Worm (Caenorhabditis elegans) whole organism, L1 larva: ENCODE results near the gene R05G6.1.

Experiments used
- C04F5.9 ChIP-seq: sonication (generic microtip); optimal IDR thresholded peaks from 2 replicates; lab custom pipeline; 2016; ENCODE audit warnings: missing genetic modification characterization, missing compliant biosample characterization
- C16A3.4 ChIP-seq: fragments of 150-350 bp; optimal IDR thresholded peaks from 2 replicates; lab custom pipeline; 2014; ENCODE audit warnings: missing biosample characterization, missing genetic modification characterization
- F16B12.6 ChIP-seq: fragments of 150-350 bp; optimal IDR thresholded peaks from 2 replicates; lab custom pipeline; 2014; ENCODE audit warnings: missing biosample characterization, missing genetic modification characterization
- Y116A8C.19 ChIP-seq: sonication (generic microtip); optimal IDR thresholded peaks from 2 replicates; lab custom pipeline; 2016; ENCODE audit warnings: missing compliant biosample characterization, missing genetic modification characterization, borderline replicate concordance
- aly-2 ChIP-seq: fragments of 150-350 bp; optimal IDR thresholded peaks from 2 replicates; lab custom pipeline; 2014; ENCODE audit warnings: missing biosample characterization, missing genetic modification characterization
- ama-1 ChIP-seq: fragments of 150-350 bp; optimal IDR thresholded peaks from 2 replicates; lab custom pipeline; 2014
- blmp-1 ChIP-seq: fragments of 150-350 bp; optimal IDR thresholded peaks from 2 replicates; lab custom pipeline; 2014; ENCODE audit warnings: missing biosample characterization, missing genetic modification characterization
- ceh-63 ChIP-seq: fragments of 200-800 bp; sonication (Bioruptor generic); optimal IDR thresholded peaks from 2 replicates; lab custom pipeline; 2018; ENCODE audit warnings: mild to moderate bottlenecking, missing genetic modification characterization, missing compliant biosample characterization
- ceh-90 ChIP-seq: sonication (generic microtip); optimal IDR thresholded peaks from 2 replicates; lab custom pipeline; 2016; ENCODE audit warnings: missing genetic modification characterization, missing compliant biosample characterization
- ces-1 ChIP-seq: fragments of 150-350 bp; optimal IDR thresholded peaks from 2 replicates; lab custom pipeline; 2014; ENCODE audit warnings: missing biosample characterization, missing genetic modification reagents, missing genetic modification characterization
- efl-1 ChIP-seq, 4 experiments: fragments of 150-350 bp; optimal IDR thresholded peaks in 3 of 4; peaks in 1 of 4; 1 replicate in 1 of 4; 2 replicates in 3 of 4; lab custom pipeline; 2014; ENCODE audit warnings: missing biosample characterization in 2 of 4, missing genetic modification characterization in 2 of 4, missing genetic modification reagents in 2 of 4
- efl-3 ChIP-seq: fragments of 200-800 bp; sonication (Bioruptor generic); optimal IDR thresholded peaks from 2 replicates; lab custom pipeline; 2018; ENCODE audit warnings: mild to moderate bottlenecking, missing genetic modification characterization, missing compliant biosample characterization
- egl-13 ChIP-seq: sonication (generic microtip); optimal IDR thresholded peaks from 2 replicates; lab custom pipeline; 2016; ENCODE audit warnings: missing genotype, missing genetic modification reagents, missing genetic modification characterization, missing compliant biosample characterization
- elt-2 ChIP-seq: sonication (generic microtip); optimal IDR thresholded peaks from 2 replicates; lab custom pipeline; 2016; ENCODE audit warnings: missing genetic modification characterization, mild to moderate bottlenecking, inconsistent platforms, missing compliant biosample characterization, missing genetic modification reagents
- elt-3 ChIP-seq, 6 experiments: fragments of 150-350 bp in 1 of 6; sonication (generic microtip); optimal IDR thresholded peaks; 2 replicates each; lab custom pipeline; 2017 to 2018; ENCODE audit warnings: missing biosample characterization in 6 of 6, missing genetic modification characterization in 6 of 6, inconsistent platforms in 1 of 6
- ets-5 ChIP-seq: fragments of 200-800 bp; sonication (Bioruptor generic); IDR thresholded peaks from 2 replicates; pipeline ENCODE4 v1.3.6; 2022; ENCODE audit warnings: missing genetic modification characterization, missing compliant biosample characterization
- fkh-8 ChIP-seq: sonication (generic microtip); optimal IDR thresholded peaks from 2 replicates; lab custom pipeline; 2016; ENCODE audit warnings: mild to moderate bottlenecking, missing genetic modification characterization, missing compliant biosample characterization
- fos-1 ChIP-seq: fragments of 150-350 bp; optimal IDR thresholded peaks from 2 replicates; lab custom pipeline; 2014; ENCODE audit warnings: missing biosample characterization, missing genetic modification characterization
- grh-1 ChIP-seq: fragments of 200-800 bp; sonication (Bioruptor generic); IDR thresholded peaks from 2 replicates; pipeline ENCODE4 v1.3.6; 2022; ENCODE audit warnings: missing genetic modification reagents, missing genetic modification characterization, missing compliant biosample characterization
- hlh-4 ChIP-seq: sonication (generic microtip); optimal IDR thresholded peaks from 2 replicates; lab custom pipeline; 2016; ENCODE audit warnings: mild to moderate bottlenecking, missing genetic modification characterization, missing compliant biosample characterization
- hpl-2 ChIP-seq: fragments of 150-350 bp; optimal IDR thresholded peaks from 2 replicates; lab custom pipeline; 2014; ENCODE audit warnings: missing biosample characterization, missing genetic modification reagents, missing genetic modification characterization
- irx-1 ChIP-seq: sonication (generic microtip); optimal IDR thresholded peaks from 2 replicates; lab custom pipeline; 2016; ENCODE audit warnings: missing genetic modification characterization, missing compliant biosample characterization
- lin-13 ChIP-seq: fragments of 150-350 bp; optimal IDR thresholded peaks from 2 replicates; lab custom pipeline; 2014; ENCODE audit warnings: missing biosample characterization, missing genetic modification reagents, missing genetic modification characterization
- lin-14 ChIP-seq: fragments of 200-800 bp; sonication (Bioruptor generic); optimal IDR thresholded peaks from 2 replicates; lab custom pipeline; 2018; ENCODE audit warnings: mild to moderate bottlenecking, missing genetic modification characterization, moderate library complexity, missing compliant biosample characterization
- lin-35 ChIP-seq, 2 experiments: fragments of 150-350 bp; optimal IDR thresholded peaks; 2 replicates each; lab custom pipeline; 2014; ENCODE audit warnings: missing biosample characterization in 2 of 2, missing genetic modification characterization in 2 of 2, missing genetic modification reagents in 2 of 2
- lin-39 ChIP-seq: fragments of 150-350 bp; optimal IDR thresholded peaks from 2 replicates; lab custom pipeline; 2014; ENCODE audit warnings: missing biosample characterization, missing genetic modification reagents, missing genetic modification characterization
- lir-3 ChIP-seq: sonication (generic microtip); optimal IDR thresholded peaks from 2 replicates; lab custom pipeline; 2016; ENCODE audit warnings: mild to moderate bottlenecking, missing genetic modification characterization, moderate library complexity, missing compliant biosample characterization; ENCODE audit not compliant: poor library complexity
- lsy-2 ChIP-seq, 2 experiments: fragments of 150-350 bp; optimal IDR thresholded peaks; 2 replicates each; lab custom pipeline; 2014; ENCODE audit warnings: missing biosample characterization in 2 of 2, missing genetic modification characterization in 2 of 2
- mdl-1 ChIP-seq, 2 experiments: fragments of 150-350 bp; optimal IDR thresholded peaks; 2 replicates each; lab custom pipeline; 2014 to 2017; ENCODE audit warnings: missing biosample characterization in 2 of 2, missing genetic modification characterization in 2 of 2, inconsistent platforms in 1 of 2
- mep-1 ChIP-seq: fragments of 150-350 bp; optimal IDR thresholded peaks from 2 replicates; lab custom pipeline; 2014; ENCODE audit warnings: missing biosample characterization, missing genetic modification characterization
- nhr-19 ChIP-seq: fragments of 200-800 bp; sonication (Bioruptor generic); conservative IDR thresholded peaks from 2 replicates; pipeline ENCODE4 v1.3.6; 2022; ENCODE audit warnings: missing genetic modification characterization, missing compliant biosample characterization
- nhr-20 ChIP-seq: sonication (generic microtip); optimal IDR thresholded peaks from 2 replicates; lab custom pipeline; 2016; ENCODE audit warnings: mild to moderate bottlenecking, missing genetic modification characterization, missing compliant biosample characterization
- nhr-237 ChIP-seq: fragments of 150-350 bp; optimal IDR thresholded peaks from 2 replicates; lab custom pipeline; 2014; ENCODE audit warnings: missing biosample characterization, missing genetic modification characterization
- nhr-28 ChIP-seq: fragments of 150-350 bp; optimal IDR thresholded peaks from 2 replicates; lab custom pipeline; 2014; ENCODE audit warnings: missing biosample characterization, missing genetic modification characterization
- nhr-47 ChIP-seq: sonication (generic microtip); optimal IDR thresholded peaks from 2 replicates; lab custom pipeline; 2016; ENCODE audit warnings: mild to moderate bottlenecking, missing genetic modification characterization, moderate library complexity, missing compliant biosample characterization
- nhr-71 ChIP-seq: sonication (generic microtip); optimal IDR thresholded peaks from 2 replicates; lab custom pipeline; 2016; ENCODE audit warnings: mild to moderate bottlenecking, missing genetic modification characterization, moderate library complexity, missing compliant biosample characterization
- nhr-77 ChIP-seq: fragments of 150-350 bp; optimal IDR thresholded peaks from 2 replicates; lab custom pipeline; 2014; ENCODE audit warnings: missing biosample characterization, missing genetic modification characterization
- nhr-84 ChIP-seq: sonication (generic microtip); optimal IDR thresholded peaks from 2 replicates; lab custom pipeline; 2017; ENCODE audit warnings: missing biosample characterization, missing genetic modification characterization
- nhr-85 ChIP-seq: sonication (generic microtip); peaks from one replicate; lab custom pipeline; 2016; ENCODE audit warnings: missing genetic modification characterization, inconsistent platforms, missing compliant biosample characterization
- nhr-90 ChIP-seq: sonication (generic microtip); optimal IDR thresholded peaks from 2 replicates; lab custom pipeline; 2016; ENCODE audit warnings: mild to moderate bottlenecking, missing genetic modification characterization, missing compliant biosample characterization; ENCODE audit not compliant: poor library complexity
- pag-3 ChIP-seq: sonication (generic microtip); optimal IDR thresholded peaks from 2 replicates; lab custom pipeline; 2017; ENCODE audit warnings: missing genetic modification characterization, mild to moderate bottlenecking, missing compliant biosample characterization, antibody characterized with exemption, borderline replicate concordance; ENCODE audit not compliant: insufficient read depth
- rnt-1 ChIP-seq: sonication (generic microtip); optimal IDR thresholded peaks from 2 replicates; lab custom pipeline; 2016; ENCODE audit warnings: mild to moderate bottlenecking, missing genetic modification characterization, moderate library complexity, missing compliant biosample characterization
- snu-23 ChIP-seq: sonication (generic microtip); optimal IDR thresholded peaks from 2 replicates; lab custom pipeline; 2016; ENCODE audit warnings: missing genetic modification characterization, missing compliant biosample characterization
- sptf-1 ChIP-seq: fragments of 150-350 bp; optimal IDR thresholded peaks from 2 replicates; lab custom pipeline; 2014; ENCODE audit warnings: missing biosample characterization, missing genetic modification characterization
- unc-30 ChIP-seq: sonication (generic microtip); optimal IDR thresholded peaks from 2 replicates; lab custom pipeline; 2017; ENCODE audit warnings: missing biosample characterization, missing genetic modification characterization
- unc-62 ChIP-seq: fragments of 150-350 bp; optimal IDR thresholded peaks from 2 replicates; lab custom pipeline; 2014; ENCODE audit warnings: missing biosample characterization, missing genetic modification reagents, missing genetic modification characterization
- vab-15 ChIP-seq: sonication (generic microtip); optimal IDR thresholded peaks from 2 replicates; lab custom pipeline; 2017; ENCODE audit warnings: missing genotype, mild to moderate bottlenecking, missing genetic modification characterization, missing compliant biosample characterization
- zag-1 ChIP-seq: fragments of 150-350 bp; optimal IDR thresholded peaks from 2 replicates; lab custom pipeline; 2014; ENCODE audit warnings: missing biosample characterization, missing genetic modification characterization
- ztf-11 ChIP-seq, 2 experiments: sonication (generic microtip); optimal IDR thresholded peaks; 2 replicates each; lab custom pipeline; 2016 to 2017; ENCODE audit warnings: missing genetic modification characterization in 2 of 2, missing biosample characterization in 1 of 2, missing compliant biosample characterization in 1 of 2
- ztf-4 ChIP-seq: fragments of 150-350 bp; optimal IDR thresholded peaks from 2 replicates; lab custom pipeline; 2014; ENCODE audit warnings: missing biosample characterization, missing genetic modification characterization

Gene R05G6.1

DNA sequence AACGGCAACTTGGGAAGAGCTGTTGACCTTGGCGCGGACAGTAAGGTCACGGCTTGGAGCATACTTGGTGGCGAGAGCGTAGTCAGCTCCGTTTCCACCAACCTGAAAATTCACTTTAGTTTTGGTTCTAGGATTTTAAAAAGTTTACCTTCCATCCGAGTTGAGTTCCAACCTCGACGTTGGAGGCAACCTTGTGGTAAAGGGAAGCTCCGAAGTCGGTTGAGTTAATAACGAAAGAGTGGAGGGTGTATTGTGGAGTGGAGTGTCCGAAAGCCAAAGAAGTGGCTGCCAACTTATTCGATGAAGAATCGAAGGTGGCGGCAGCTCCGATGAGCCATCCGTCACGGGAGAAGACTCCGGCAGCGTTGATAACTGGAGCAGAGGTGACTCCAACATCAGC is 25.7 kb upstream of the R05G6.1 start:
- TF ChIP-seq Y116A8C.19 (tag; lab: Kevin White, UChicago) (no peak), lir-3 (tag; lab: Kevin White, UChicago) (no peak), ets-5 (GFP tag; lab: Robert Waterston, UW) (0 out of 2 replicates have a peak, but pooled peaks have one; percentile 45), efl-1 (optimal IDR thresholded peaks at IDR 0.05; lab: Kevin White, UChicago) (no peak), efl-1 (GFP tag; optimal IDR thresholded peaks at IDR 0.05 in 1 of 2; lab: Kevin White, UChicago) (peak in 1 of 2 experiments; percentile 93), nhr-19 (GFP tag; lab: Robert Waterston, UW) (no peak), blmp-1 (tag; lab: Kevin White, UChicago) (no peak), F16B12.6 (tag; lab: Kevin White, UChicago) (no peak)

DNA sequence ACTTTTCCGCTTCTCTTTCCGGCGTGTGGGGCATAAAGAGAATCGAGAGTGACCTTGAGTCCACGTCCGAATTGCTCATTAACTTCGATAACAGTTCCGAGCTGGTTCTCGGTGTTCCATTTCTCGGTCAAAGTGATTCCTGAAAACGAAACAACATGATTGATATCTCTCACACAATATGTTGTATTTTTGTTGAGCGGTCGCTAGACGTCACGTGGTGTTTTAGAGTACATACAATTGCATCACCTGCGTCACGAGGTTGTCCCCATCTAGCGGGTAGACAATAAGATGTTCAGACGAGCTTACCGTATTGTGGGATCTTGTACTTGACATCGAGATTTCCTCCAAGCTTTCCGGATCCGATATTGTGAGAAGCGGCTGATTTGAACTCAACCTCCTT is 25.2 kb upstream of the R05G6.1 start:
- TF ChIP-seq nhr-77 (tag; lab: Kevin White, UChicago) = no peak
- no peak for TF ChIP-seq hpl-2 (GFP tag; lab: Kevin White, UChicago)
- peak; percentile 81 for TF ChIP-seq nhr-85 (tag; lab: Kevin White, UChicago)
- no peak for TF ChIP-seq aly-2 (tag; lab: Kevin White, UChicago)
- TF ChIP-seq Y116A8C.19 (tag; lab: Kevin White, UChicago) = no peak
- TF ChIP-seq ztf-11 (tag; optimal IDR thresholded peaks at IDR 0.05; lab: Kevin White, UChicago) = no peak
- peak; percentile 6 for TF ChIP-seq ztf-4 (tag; lab: Kevin White, UChicago)
- TF ChIP-seq nhr-237 (tag; lab: Kevin White, UChicago) = no peak
- peak; percentile 34 for TF ChIP-seq C16A3.4 (tag; lab: Kevin White, UChicago)
- peak; percentile 35 to 59 for TF ChIP-seq lsy-2 (tag; optimal IDR thresholded peaks at IDR 0.05; lab: Kevin White, UChicago)
- peak; percentile 57 for TF ChIP-seq blmp-1 (tag; lab: Kevin White, UChicago)
- no peak for TF ChIP-seq ceh-90 (tag; lab: Kevin White, UChicago)
- TF ChIP-seq lin-39 (tag; lab: Kevin White, UChicago) = peak; percentile 9
- peak; percentile 53 for TF ChIP-seq mep-1
- no peak for TF ChIP-seq nhr-84 (tag; lab: Kevin White, UChicago)
- TF ChIP-seq hlh-4 (tag; lab: Kevin White, UChicago) = no peak
- TF ChIP-seq ama-1 (lab: Kevin White, UChicago) = peak; percentile 79
- TF ChIP-seq zag-1 (tag; lab: Kevin White, UChicago) = no peak
- TF ChIP-seq irx-1 (tag; lab: Kevin White, UChicago) = peak; percentile 17
- TF ChIP-seq rnt-1 (tag; lab: Kevin White, UChicago) = peak; percentile 60
- peak; percentile 9 for TF ChIP-seq lir-3 (tag; lab: Kevin White, UChicago)
- peak; percentile 67 for TF ChIP-seq lin-14 (GFP tag; lab: Kevin White, UChicago)
- TF ChIP-seq egl-13 (tag; lab: Kevin White, UChicago) = no peak
- TF ChIP-seq nhr-20 (tag; lab: Kevin White, UChicago) = peak; percentile 75
- TF ChIP-seq lin-13 (GFP tag; lab: Kevin White, UChicago) = peak; percentile 56
- no peak for TF ChIP-seq ceh-63 (GFP tag; lab: Kevin White, UChicago)
- peak in 1 of 2 experiments; percentile 86 for TF ChIP-seq mdl-1 (tag; optimal IDR thresholded peaks at IDR 0.05; lab: Kevin White, UChicago)
- no peak for TF ChIP-seq vab-15 (tag; lab: Kevin White, UChicago)
- no peak for TF ChIP-seq efl-3 (GFP tag; lab: Kevin White, UChicago)
- no peak for TF ChIP-seq unc-30
- TF ChIP-seq elt-3 (tag; optimal IDR thresholded peaks at IDR 0.05; lab: Kevin White, UChicago) = peak in 1 of 6 experiments; percentile 65
- TF ChIP-seq nhr-90 (tag; lab: Kevin White, UChicago) = peak; percentile 67
- TF ChIP-seq nhr-28 (tag; lab: Kevin White, UChicago) = no peak
- peak; percentile 32 for TF ChIP-seq nhr-47
- TF ChIP-seq grh-1 (GFP tag; lab: Robert Waterston, UW) = 0 out of 2 replicates have a peak, but pooled peaks have one; percentile 36
- peak; percentile 28 to 80 for TF ChIP-seq lin-35 (GFP tag; optimal IDR thresholded peaks at IDR 0.05; lab: Kevin White, UChicago)
- peak; percentile 67 for TF ChIP-seq nhr-19 (GFP tag; lab: Robert Waterston, UW)
- TF ChIP-seq C04F5.9 = peak; percentile 2
- TF ChIP-seq unc-62 = no peak
- peak; percentile 29 for TF ChIP-seq elt-2 (tag; lab: Kevin White, UChicago)
- TF ChIP-seq ces-1 (GFP tag; lab: Kevin White, UChicago) = no peak
- no peak for TF ChIP-seq fkh-8 (tag; lab: Kevin White, UChicago)
- no peak for TF ChIP-seq sptf-1 (tag; lab: Kevin White, UChicago)
- no peak for TF ChIP-seq fos-1 (tag; lab: Kevin White, UChicago)
- peak; percentile 83 for TF ChIP-seq nhr-71 (tag; lab: Kevin White, UChicago)
- no peak for TF ChIP-seq pag-3 (tag; lab: Kevin White, UChicago)
- TF ChIP-seq snu-23 (GFP tag; lab: Kevin White, UChicago) = peak; percentile 69
